Worm (Caenorhabditis elegans) whole organism, L3 larva: ENCODE measurements around the gene atl-1.

Experiments
- egl-27 ChIP-seq: sonication (generic microtip); optimal IDR thresholded peaks from 4 replicates; lab custom pipeline; 2017; ENCODE audit warnings: missing biosample characterization, missing genetic modification reagents, missing genetic modification characterization
- elt-1 ChIP-seq: fragments of 150-350 bp; optimal IDR thresholded peaks from 2 replicates; lab custom pipeline; 2014; ENCODE audit warnings: missing biosample characterization, missing genetic modification characterization
- elt-2 ChIP-seq: sonication (generic microtip); optimal IDR thresholded peaks from 2 replicates; lab custom pipeline; 2016; ENCODE audit warnings: missing genetic modification reagents, mild to moderate bottlenecking, missing genetic modification characterization, missing compliant biosample characterization
- fkh-10 ChIP-seq: sonication (generic microtip); optimal IDR thresholded peaks from 2 replicates; lab custom pipeline; 2017; ENCODE audit warnings: missing biosample characterization, missing genetic modification reagents, missing genetic modification characterization
- fos-1 ChIP-seq: fragments of 150-350 bp; optimal IDR thresholded peaks from 2 replicates; lab custom pipeline; 2014; ENCODE audit warnings: missing biosample characterization, missing genetic modification characterization
- mdl-1 ChIP-seq: fragments of 150-350 bp; optimal IDR thresholded peaks from 2 replicates; lab custom pipeline; 2014; ENCODE audit warnings: missing biosample characterization, missing genetic modification characterization
- mml-1 ChIP-seq: fragments of 150-350 bp; sonication (generic microtip); optimal IDR thresholded peaks from 3 replicates; lab custom pipeline; 2014; ENCODE audit warnings: missing biosample characterization, missing genetic modification characterization
- nfya-1 ChIP-seq: sonication (generic microtip); optimal IDR thresholded peaks from 2 replicates; lab custom pipeline; 2017; ENCODE audit warnings: missing genetic modification characterization, mild to moderate bottlenecking, missing compliant biosample characterization, antibody characterized with exemption, moderate library complexity; ENCODE audit not compliant: insufficient read depth
- nhr-23 ChIP-seq: fragments of 150-350 bp; optimal IDR thresholded peaks from 2 replicates; lab custom pipeline; 2014; ENCODE audit warnings: missing biosample characterization, missing genetic modification reagents, missing genetic modification characterization
- nhr-28 ChIP-seq: fragments of 150-350 bp; optimal IDR thresholded peaks from 2 replicates; lab custom pipeline; 2014; ENCODE audit warnings: missing biosample characterization, missing genetic modification characterization
- unc-62 ChIP-seq: fragments of 150-350 bp; sonication (generic microtip); optimal IDR thresholded peaks from 4 replicates; lab custom pipeline; 2014; ENCODE audit warnings: missing biosample characterization, missing genetic modification reagents, missing genetic modification characterization

- no peak for TF ChIP-seq mml-1 (tag; lab: Kevin White, UChicago)
- no peak for TF ChIP-seq nhr-23 (tag; lab: Kevin White, UChicago)
- no peak for TF ChIP-seq elt-1 (tag; lab: Kevin White, UChicago)
- no peak for TF ChIP-seq unc-62 (GFP tag; lab: Kevin White, UChicago)
- TF ChIP-seq fos-1, result no peak
- TF ChIP-seq nhr-28, result no peak
- no peak for TF ChIP-seq mdl-1 (tag; lab: Kevin White, UChicago)
- peak; percentile 67 for TF ChIP-seq elt-2 (tag; lab: Kevin White, UChicago)
- TF ChIP-seq egl-27 (tag; lab: Kevin White, UChicago), result no peak
- no peak for TF ChIP-seq fkh-10 (GFP tag; lab: Kevin White, UChicago)
- TF ChIP-seq nfya-1 (tag; lab: Kevin White, UChicago), result no peak
Observed at ce11 chrV:9679166-9679565, 33.8 kb upstream of the atl-1 start, which contains the start of gene ZK287.9.
